Worm (Caenorhabditis elegans): ENCODE measurements around the gene ZC262.7.

DNA sequence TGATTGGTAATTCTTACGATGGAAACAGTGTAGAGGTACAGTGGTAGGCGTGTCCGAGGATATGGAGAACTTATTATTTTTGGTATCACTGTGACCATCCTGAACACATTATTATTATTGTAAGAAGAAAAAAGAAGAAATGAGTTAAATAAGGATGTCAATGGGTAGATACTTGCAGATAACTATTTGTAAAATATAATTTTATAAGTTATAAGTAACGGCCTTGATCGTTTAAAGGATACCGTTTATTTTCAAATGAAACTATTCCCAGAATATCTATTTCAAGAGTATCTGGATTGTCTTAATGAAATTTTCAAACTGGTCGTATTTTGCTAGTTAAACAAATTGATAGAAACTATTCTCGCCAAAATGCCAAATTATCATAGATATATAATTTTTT, 24.0 kb downstream of the ZC262.7 start, which contains the start of gene F10E9.10:
- TF ChIP-seq fos-1 (tag; optimal IDR thresholded peaks at IDR 0.05) = no peak
- no peak for TF ChIP-seq ztf-4 (tag; optimal IDR thresholded peaks at IDR 0.05)

Data from whole organism, L1 larva.